Worm (Caenorhabditis elegans): ENCODE data around the gene F37B12.1.

ce11 chrII:9056215-9056819, 27.2 kb upstream of the F37B12.1 start:
- TF ChIP-seq ama-1 (optimal IDR thresholded peaks at IDR 0.05), result no peak
- no peak for TF ChIP-seq mdl-1 (tag; optimal IDR thresholded peaks at IDR 0.05)
- no peak for TF ChIP-seq hlh-4 (tag; optimal IDR thresholded peaks at IDR 0.05)
- TF ChIP-seq fos-1 (tag; optimal IDR thresholded peaks at IDR 0.05), result no peak
- no peak for TF ChIP-seq aly-2 (tag; optimal IDR thresholded peaks at IDR 0.05)
- TF ChIP-seq nhr-90 (tag; optimal IDR thresholded peaks at IDR 0.05; ENCODE audit: poor library complexity), result no peak
- TF ChIP-seq pag-3 (tag; optimal IDR thresholded peaks at IDR 0.05; ENCODE audit: borderline replicate concordance, insufficient read depth), result no peak
- TF ChIP-seq nhr-237 (tag; optimal IDR thresholded peaks at IDR 0.05), result no peak
- TF ChIP-seq zag-1 (tag; optimal IDR thresholded peaks at IDR 0.05), result no peak
- TF ChIP-seq pax-3 (tag; optimal IDR thresholded peaks at IDR 0.05), result no peak
- no peak for TF ChIP-seq ztf-4 (tag; optimal IDR thresholded peaks at IDR 0.05)
- TF ChIP-seq mab-9 (GFP tag; IDR thresholded peaks at IDR 0.05), result no peak
